Worm (Caenorhabditis elegans) whole organism, young adult: ENCODE results near the gene F11A5.16.

Experiments used
- B0035.1 ChIP-seq: sonication (generic microtip); optimal IDR thresholded peaks from 2 replicates; lab custom pipeline; 2016; ENCODE audit warnings: missing genetic modification characterization, mild to moderate bottlenecking, missing compliant biosample characterization, missing genotype, missing genetic modification reagents
- F10E7.11 ChIP-seq: sonication (generic microtip); optimal IDR thresholded peaks from 2 replicates; lab custom pipeline; 2017; ENCODE audit warnings: mild to moderate bottlenecking, missing genetic modification characterization, moderate library complexity, missing compliant biosample characterization
- F23B12.7 ChIP-seq: sonication (generic microtip); optimal IDR thresholded peaks from 2 replicates; lab custom pipeline; 2017; ENCODE audit warnings: missing genetic modification characterization, mild to moderate bottlenecking, missing compliant biosample characterization, antibody characterized with exemption, moderate library complexity; ENCODE audit not compliant: insufficient read depth
- F39B2.1 ChIP-seq: fragments of 200-800 bp; sonication (Bioruptor generic); IDR thresholded peaks from 2 replicates; pipeline ENCODE4 v1.3.6; 2022; ENCODE audit warnings: missing genetic modification reagents, missing genetic modification characterization, missing compliant biosample characterization
- F49E8.2 ChIP-seq: sonication (generic microtip); optimal IDR thresholded peaks from 3 replicates; lab custom pipeline; 2017; ENCODE audit warnings: missing genetic modification characterization, mild to moderate bottlenecking, missing compliant biosample characterization, antibody characterized with exemption, moderate library complexity; ENCODE audit not compliant: insufficient read depth
- K11D2.4 ChIP-seq: fragments of 200-800 bp; sonication (Bioruptor generic); IDR thresholded peaks from 2 replicates; pipeline ENCODE4 v1.3.6; 2022; ENCODE audit warnings: missing genetic modification reagents, missing genetic modification characterization, missing compliant biosample characterization
- T26A5.8 ChIP-seq: sonication (generic microtip); optimal IDR thresholded peaks from 2 replicates; lab custom pipeline; 2016; ENCODE audit warnings: missing genetic modification characterization, missing compliant biosample characterization
- Y95B8A.8 ChIP-seq: fragments of 200-800 bp; sonication (Bioruptor generic); IDR thresholded peaks from 2 replicates; pipeline ENCODE4 v1.3.6; 2022; ENCODE audit warnings: missing genetic modification reagents, missing genetic modification characterization, missing compliant biosample characterization
- akir-1 ChIP-seq: fragments of 200-800 bp; sonication (Bioruptor generic); optimal IDR thresholded peaks from 2 replicates; lab custom pipeline; 2018; ENCODE audit warnings: mild to moderate bottlenecking, missing genetic modification characterization, moderate library complexity, missing compliant biosample characterization
- aptf-2 ChIP-seq: fragments of 200-800 bp; sonication (Bioruptor generic); conservative IDR thresholded peaks from 2 replicates; pipeline ENCODE4 v1.3.6; 2022; ENCODE audit warnings: missing genetic modification reagents, missing genetic modification characterization, missing compliant biosample characterization
- aptf-3 ChIP-seq: fragments of 200-800 bp; sonication (Bioruptor generic); IDR thresholded peaks from 2 replicates; pipeline ENCODE4 v1.3.6; 2022; ENCODE audit warnings: missing genetic modification characterization, missing compliant biosample characterization
- atf-7 ChIP-seq: sonication (generic microtip); optimal IDR thresholded peaks from 2 replicates; lab custom pipeline; 2017; ENCODE audit warnings: mild to moderate bottlenecking, missing genetic modification characterization, missing compliant biosample characterization
- ccch-3 ChIP-seq: fragments of 200-800 bp; sonication (Bioruptor generic); optimal IDR thresholded peaks from 2 replicates; lab custom pipeline; 2018; ENCODE audit warnings: mild to moderate bottlenecking, missing genetic modification characterization, missing compliant biosample characterization
- cebp-1 ChIP-seq, 2 experiments: fragments of 200-800 bp in 1 of 2; sonication (Bioruptor generic) in 1 of 2; sonication (generic microtip) in 1 of 2; IDR thresholded peaks in 1 of 2; optimal IDR thresholded peaks in 1 of 2; 2 replicates each; pipeline versions ENCODE4 v1.3.6 to Lab custom; 2017 to 2022; ENCODE audit warnings: missing compliant biosample characterization in 2 of 2, missing genetic modification characterization in 2 of 2, mild to moderate bottlenecking in 1 of 2, missing genetic modification reagents in 1 of 2, moderate library complexity in 1 of 2
- dox-1 ChIP-seq: fragments of 200-800 bp; sonication (Bioruptor generic); IDR thresholded peaks from 2 replicates; pipeline ENCODE4 v1.3.6; 2022; ENCODE audit warnings: missing genetic modification reagents, missing genetic modification characterization, missing compliant biosample characterization
- dpff-1 ChIP-seq: sonication (generic microtip); optimal IDR thresholded peaks from 2 replicates; lab custom pipeline; 2017; ENCODE audit warnings: mild to moderate bottlenecking, missing genetic modification characterization, missing compliant biosample characterization
- fkh-3 ChIP-seq: sonication (generic microtip); optimal IDR thresholded peaks from 2 replicates; lab custom pipeline; 2016; ENCODE audit warnings: mild to moderate bottlenecking, missing genetic modification characterization, missing compliant biosample characterization
- gei-17 ChIP-seq: fragments of 200-800 bp; sonication (Bioruptor generic); optimal IDR thresholded peaks from 2 replicates; lab custom pipeline; 2018; ENCODE audit warnings: mild to moderate bottlenecking, missing genetic modification characterization, missing compliant biosample characterization
- hlh-12 ChIP-seq: sonication (generic microtip); optimal IDR thresholded peaks from 2 replicates; lab custom pipeline; 2016; ENCODE audit warnings: missing genetic modification characterization, missing compliant biosample characterization
- hrde-1 ChIP-seq: sonication (generic microtip); optimal IDR thresholded peaks from 2 replicates; lab custom pipeline; 2016; ENCODE audit warnings: missing genetic modification characterization, mild to moderate bottlenecking, missing compliant biosample characterization, moderate library complexity, missing genotype, missing genetic modification reagents, borderline replicate concordance
- hsf-1 ChIP-seq: fragments of 200-800 bp; sonication (Bioruptor generic); IDR thresholded peaks from 2 replicates; pipeline ENCODE4 v1.3.6; 2022; ENCODE audit warnings: missing genetic modification reagents, missing genetic modification characterization, missing compliant biosample characterization
- lin-40 ChIP-seq: sonication (generic microtip); optimal IDR thresholded peaks from 2 replicates; lab custom pipeline; 2016; ENCODE audit warnings: missing genetic modification characterization, mild to moderate bottlenecking, missing compliant biosample characterization, missing genotype, missing genetic modification reagents
- lsl-1 ChIP-seq: fragments of 200-800 bp; sonication (Bioruptor generic); optimal IDR thresholded peaks from 2 replicates; lab custom pipeline; 2018; ENCODE audit warnings: mild to moderate bottlenecking, missing genetic modification characterization, moderate library complexity, missing compliant biosample characterization
- nfya-1 ChIP-seq: sonication (generic microtip); optimal IDR thresholded peaks from 2 replicates; lab custom pipeline; 2017; ENCODE audit warnings: antibody characterized with exemption, missing compliant biosample characterization, missing genetic modification characterization, borderline replicate concordance; ENCODE audit not compliant: insufficient read depth
- nhr-120 ChIP-seq: fragments of 200-800 bp; sonication (Bioruptor generic); IDR thresholded peaks from 2 replicates; pipeline ENCODE4 v1.3.6; 2022; ENCODE audit warnings: missing genetic modification characterization, missing compliant biosample characterization
- nhr-27 ChIP-seq: fragments of 200-800 bp; sonication (Bioruptor generic); optimal IDR thresholded peaks from 2 replicates; lab custom pipeline; 2018; ENCODE audit warnings: mild to moderate bottlenecking, missing genetic modification characterization, moderate library complexity, missing compliant biosample characterization
- nhr-90 ChIP-seq: sonication (generic microtip); optimal IDR thresholded peaks from 2 replicates; lab custom pipeline; 2016; ENCODE audit warnings: missing genotype, mild to moderate bottlenecking, missing genetic modification characterization, missing compliant biosample characterization
- pbrm-1 ChIP-seq: fragments of 200-800 bp; sonication (Bioruptor generic); IDR thresholded peaks from 2 replicates; pipeline ENCODE4 v1.3.6; 2022; ENCODE audit warnings: missing genetic modification reagents, missing genetic modification characterization, missing compliant biosample characterization
- rcor-1 ChIP-seq: fragments of 200-800 bp; sonication (Bioruptor generic); IDR thresholded peaks from 2 replicates; pipeline ENCODE4 v1.3.6; 2022; ENCODE audit warnings: missing genetic modification reagents, missing genetic modification characterization, missing compliant biosample characterization
- snpc-1.1 ChIP-seq: sonication (generic microtip); optimal IDR thresholded peaks from 2 replicates; lab custom pipeline; 2017; ENCODE audit warnings: missing genetic modification characterization, mild to moderate bottlenecking, missing compliant biosample characterization, antibody characterized with exemption, moderate library complexity, missing genotype, missing genetic modification reagents; ENCODE audit not compliant: insufficient read depth
- somi-1 ChIP-seq: fragments of 200-800 bp; sonication (Bioruptor generic); optimal IDR thresholded peaks from 2 replicates; lab custom pipeline; 2018; ENCODE audit warnings: mild to moderate bottlenecking, missing genetic modification characterization, missing compliant biosample characterization
- zim-3 ChIP-seq: sonication (generic microtip); optimal IDR thresholded peaks from 2 replicates; lab custom pipeline; 2017; ENCODE audit warnings: mild to moderate bottlenecking, missing genetic modification characterization, moderate library complexity, missing compliant biosample characterization
- ztf-26 ChIP-seq: sonication (generic microtip); optimal IDR thresholded peaks from 2 replicates; lab custom pipeline; 2017; ENCODE audit warnings: missing genetic modification characterization, missing compliant biosample characterization

The F11A5.16 gene

DNA sequence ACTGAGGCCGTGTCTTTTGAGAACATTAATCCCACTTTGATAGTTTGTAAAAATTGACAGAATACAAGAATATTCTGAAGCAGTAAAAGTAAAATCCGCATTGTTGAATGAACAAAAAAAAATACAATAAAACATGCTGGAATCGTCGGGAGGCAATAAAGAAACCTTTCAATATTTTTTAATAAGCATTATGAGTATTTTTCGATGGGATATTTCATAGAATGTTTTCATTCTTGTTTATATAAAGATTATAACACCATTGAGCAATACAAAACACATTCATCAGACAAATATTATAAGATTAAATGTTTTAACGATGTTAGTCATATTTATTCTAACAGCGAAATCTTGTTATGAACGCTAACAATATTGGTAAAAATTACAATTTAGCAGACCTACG lies 42.9 kb downstream of the F11A5.16 start, which contains the start of gene gcy-20:
TSS of gene gcy-20 (minus strand) at position 101 of the 400 bp plus-strand sequence.
- TF ChIP-seq nhr-120 (no peak), hrde-1 (tag; lab: Kevin White, UChicago) (no peak), aptf-2 (GFP tag; lab: Robert Waterston, UW) (no peak), dpff-1 (tag; lab: Kevin White, UChicago) (no peak), pbrm-1 (GFP tag; lab: Robert Waterston, UW) (no peak), lsl-1 (GFP tag; lab: Kevin White, UChicago) (no peak), gei-17 (no peak), aptf-3 (GFP tag; lab: Robert Waterston, UW) (no peak), F49E8.2 (tag; lab: Kevin White, UChicago) (no peak), cebp-1 (GFP tag; IDR thresholded peaks at IDR 0.05; lab: Robert Waterston, UW) (no peak), cebp-1 (tag; optimal IDR thresholded peaks at IDR 0.05; lab: Kevin White, UChicago) (no peak)

DNA sequence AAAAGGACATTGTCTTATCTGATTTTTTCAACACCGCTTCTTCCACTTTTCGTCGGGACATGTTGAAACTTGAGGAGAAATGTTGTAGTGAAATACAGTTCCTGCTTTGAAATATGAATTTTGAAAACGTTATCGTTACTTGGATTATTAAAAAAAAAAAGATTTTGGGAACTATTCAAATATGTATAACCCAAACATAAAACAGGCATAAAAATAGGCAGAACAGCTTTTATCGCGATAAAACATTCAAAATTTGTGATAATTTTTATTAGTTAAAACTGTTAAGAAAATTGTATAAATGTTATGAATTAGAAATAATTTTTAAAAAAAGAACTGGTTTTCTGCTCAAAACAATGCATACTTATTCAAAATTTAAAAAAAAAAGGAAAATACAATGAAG lies 45.6 kb downstream of the F11A5.16 start, which contains the start of gene bgnt-1.3:
TSS of gene bgnt-1.3 (minus strand) at position 101 of the 400 bp plus-strand sequence.
- TF ChIP-seq F39B2.1 (no peak), T26A5.8 (tag; lab: Kevin White, UChicago) (no peak), K11D2.4 (GFP tag; lab: Robert Waterston, UW) (no peak), F10E7.11 (tag; lab: Kevin White, UChicago) (no peak), dox-1 (GFP tag; lab: Robert Waterston, UW) (no peak), snpc-1.1 (tag; lab: Kevin White, UChicago) (no peak), hlh-12 (tag; lab: Kevin White, UChicago) (no peak), akir-1 (no peak), Y95B8A.8 (no peak), lin-40 (tag; lab: Kevin White, UChicago) (no peak), hsf-1 (GFP tag; lab: Robert Waterston, UW) (no peak), nhr-90 (tag; lab: Kevin White, UChicago) (no peak), B0035.1 (tag; lab: Kevin White, UChicago) (no peak), rcor-1 (GFP tag; lab: Robert Waterston, UW) (no peak), fkh-3 (tag; lab: Kevin White, UChicago) (no peak), nhr-27 (tag; lab: Kevin White, UChicago) (no peak), F23B12.7 (tag; lab: Kevin White, UChicago) (no peak), ccch-3 (no peak), zim-3 (tag; lab: Kevin White, UChicago) (no peak), somi-1 (GFP tag; lab: Kevin White, UChicago) (no peak)

DNA sequence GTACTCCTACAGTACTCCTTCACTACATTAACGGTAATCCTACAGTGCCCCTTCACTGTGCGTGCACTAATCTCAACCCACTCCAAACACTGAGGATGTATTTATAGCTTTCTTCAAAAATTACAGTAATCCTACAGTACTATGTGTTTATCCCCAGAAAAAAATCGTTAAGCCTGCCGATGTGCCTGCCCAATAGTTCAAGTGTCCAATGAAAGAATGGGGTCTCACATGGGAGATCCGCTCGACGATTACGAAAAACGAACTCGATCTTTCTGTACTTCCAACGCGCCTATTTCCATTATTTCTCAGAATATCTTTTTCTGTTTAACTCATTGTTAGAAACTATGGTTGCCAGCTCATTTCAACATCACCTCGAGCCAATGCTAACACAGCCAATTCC lies 47.4 kb downstream of the F11A5.16 start, which contains the start of gene nhr-218:
TSS of gene nhr-218 (plus strand) at position 301 of the 400 bp plus-strand sequence.
- TF ChIP-seq nfya-1 (tag; lab: Kevin White, UChicago) = no peak

DNA sequence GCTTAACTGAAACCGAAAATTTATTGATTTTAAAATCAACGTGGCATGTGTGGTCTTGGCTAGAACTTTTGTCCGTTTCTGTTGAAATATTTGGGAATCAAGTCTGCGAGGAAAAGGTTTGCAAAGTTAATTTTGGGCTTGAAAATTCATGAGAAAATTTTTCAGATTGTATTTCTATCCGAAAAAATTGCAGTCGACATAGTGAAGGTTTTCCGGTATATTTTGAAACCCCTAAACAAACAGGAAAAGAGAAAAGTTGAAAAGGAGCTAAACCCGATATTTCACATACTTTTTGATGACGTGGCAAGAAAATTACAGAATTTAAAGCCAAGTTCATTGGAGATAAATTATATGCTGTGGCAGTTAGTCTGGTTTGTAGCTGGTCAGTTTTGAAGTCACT lies 48.9 kb downstream of the F11A5.16 start, which contains the start of gene nhr-127:
TSS of gene nhr-127 (plus strand) at position 301 of the 400 bp plus-strand sequence.
- TF ChIP-seq hrde-1 (tag; lab: Kevin White, UChicago) (no peak), atf-7 (no peak), ztf-26 (tag; lab: Kevin White, UChicago) (no peak)
